Worm (Caenorhabditis elegans) whole organism, L3 larva: Measurements from ENCODE around the gene idpp-9.

ENCODE experiments used
- ZK546.5 ChIP-seq: sonication (generic microtip); optimal IDR thresholded peaks from 2 replicates; lab custom pipeline; 2017; ENCODE audit warnings: missing biosample characterization, missing genetic modification characterization
- aly-2 ChIP-seq: fragments of 150-350 bp; optimal IDR thresholded peaks from 2 replicates; lab custom pipeline; 2014; ENCODE audit warnings: missing biosample characterization, missing genetic modification characterization
- ceh-16 ChIP-seq: sonication (generic microtip); optimal IDR thresholded peaks from 2 replicates; lab custom pipeline; 2017; ENCODE audit warnings: missing biosample characterization, missing genetic modification characterization
- elt-1 ChIP-seq: fragments of 150-350 bp; optimal IDR thresholded peaks from 2 replicates; lab custom pipeline; 2014; ENCODE audit warnings: missing biosample characterization, missing genetic modification characterization
- nhr-237 ChIP-seq: fragments of 150-350 bp; optimal IDR thresholded peaks from 2 replicates; lab custom pipeline; 2014; ENCODE audit warnings: missing biosample characterization, missing genetic modification characterization
- nhr-67 ChIP-seq: fragments of 150-350 bp; optimal IDR thresholded peaks from 2 replicates; lab custom pipeline; 2014; ENCODE audit warnings: missing biosample characterization, missing genetic modification characterization
- skn-1 ChIP-seq: fragments of 150-350 bp; optimal IDR thresholded peaks from 2 replicates; lab custom pipeline; 2014; ENCODE audit warnings: missing biosample characterization, missing genetic modification characterization
- zag-1 ChIP-seq: fragments of 150-350 bp; optimal IDR thresholded peaks from 2 replicates; lab custom pipeline; 2014; ENCODE audit warnings: missing biosample characterization, missing genetic modification characterization

DNA sequence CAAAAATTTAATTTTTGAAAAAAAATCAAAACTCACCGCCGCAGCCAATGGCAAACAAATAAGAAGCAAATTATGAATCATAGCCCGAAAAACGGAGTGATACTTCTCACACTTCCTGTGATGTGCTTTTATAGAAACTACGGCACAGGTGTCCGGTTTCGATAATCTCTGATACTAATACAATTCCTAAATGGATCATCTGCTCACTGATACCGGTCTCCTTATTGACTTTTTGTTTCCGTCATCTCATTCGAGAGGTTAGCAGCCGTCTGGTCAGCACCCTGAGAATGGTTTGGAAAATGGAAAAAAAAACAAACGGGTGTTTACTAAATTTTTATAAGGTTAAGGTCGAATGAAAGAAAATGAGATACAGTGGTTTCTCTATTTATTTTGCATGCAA, at the start of gene idpp-9:
- no peak for TF ChIP-seq elt-1 (tag; lab: Kevin White, UChicago)
- TF ChIP-seq skn-1 (tag; lab: Kevin White, UChicago), result no peak
- TF ChIP-seq zag-1, result no peak
- no peak for TF ChIP-seq nhr-67 (tag; lab: Kevin White, UChicago)
- no peak for TF ChIP-seq ceh-16 (tag; lab: Kevin White, UChicago)
- TF ChIP-seq aly-2 (tag; lab: Kevin White, UChicago), result no peak
- TF ChIP-seq nhr-237 (tag; lab: Kevin White, UChicago), result no peak
- TF ChIP-seq ZK546.5, result no peak
